Worm (Caenorhabditis elegans): ENCODE measurements around the gene dod-20.

ce11 chrV:381227-381950 is 40.8 kb upstream of the dod-20 start, which contains the start of gene ZK6.8:
- TF ChIP-seq elt-2 (tag; optimal IDR thresholded peaks at IDR 0.05) (peak; percentile 26), fkh-10 (GFP tag; optimal IDR thresholded peaks at IDR 0.05) (no peak), zag-1 (tag; optimal IDR thresholded peaks at IDR 0.05) (no peak), nhr-28 (tag; optimal IDR thresholded peaks at IDR 0.05) (no peak), fos-1 (tag; optimal IDR thresholded peaks at IDR 0.05) (no peak), lsy-12 (tag; optimal IDR thresholded peaks at IDR 0.05) (peak; percentile 14), ama-1 (optimal IDR thresholded peaks at IDR 0.05) (no peak), ZK546.5 (tag; optimal IDR thresholded peaks at IDR 0.05) (no peak), nhr-237 (tag; optimal IDR thresholded peaks at IDR 0.05) (no peak)
